Worm (Caenorhabditis elegans) whole organism, mixed stage, embryonic: ENCODE measurements around the gene elof-1.

ENCODE experiments used
- blmp-1 ChIP-seq: fragments of 150-350 bp; optimal IDR thresholded peaks from 2 replicates; lab custom pipeline; 2014; ENCODE audit warnings: missing biosample characterization, missing genetic modification characterization
- ceh-83 ChIP-seq: fragments of 200-800 bp; sonication (Bioruptor generic); optimal IDR thresholded peaks from 2 replicates; lab custom pipeline; 2018; ENCODE audit warnings: mild to moderate bottlenecking, missing genetic modification characterization, missing compliant biosample characterization
- drap-1 ChIP-seq: fragments of 200-800 bp; sonication (Bioruptor generic); optimal IDR thresholded peaks from 3 replicates; lab custom pipeline; 2018; ENCODE audit warnings: mild to moderate bottlenecking, missing genetic modification characterization, missing compliant biosample characterization
- flh-1 ChIP-seq: fragments of 200-800 bp; sonication (Bioruptor generic); optimal IDR thresholded peaks from 2 replicates; lab custom pipeline; 2018; ENCODE audit warnings: mild to moderate bottlenecking, missing genetic modification characterization, moderate library complexity, missing compliant biosample characterization
- hlh-1 ChIP-seq: fragments of 150-350 bp; optimal IDR thresholded peaks from 2 replicates; lab custom pipeline; 2014; ENCODE audit warnings: missing biosample characterization, missing genetic modification reagents, missing genetic modification characterization
- mep-1 ChIP-seq: fragments of 150-350 bp; optimal IDR thresholded peaks from 2 replicates; lab custom pipeline; 2017; ENCODE audit warnings: missing biosample characterization, missing genetic modification reagents, missing genetic modification characterization, inconsistent platforms
- nhr-12 ChIP-seq: fragments of 150-350 bp; optimal IDR thresholded peaks from 2 replicates; lab custom pipeline; 2014; ENCODE audit warnings: missing biosample characterization, missing genetic modification characterization
- nhr-76 ChIP-seq: sonication (generic microtip); optimal IDR thresholded peaks from 2 replicates; lab custom pipeline; 2017; ENCODE audit warnings: missing biosample characterization, missing genetic modification characterization
- pha-4 ChIP-seq: fragments of 150-350 bp; optimal IDR thresholded peaks from 2 replicates; lab custom pipeline; 2018; ENCODE audit warnings: missing biosample characterization, missing genetic modification reagents, missing genetic modification characterization
- sem-2 ChIP-seq: fragments of 200-800 bp; sonication (Bioruptor generic); optimal IDR thresholded peaks from 2 replicates; lab custom pipeline; 2018; ENCODE audit warnings: mild to moderate bottlenecking, missing genetic modification characterization, missing compliant biosample characterization
- tbx-8 ChIP-seq: fragments of 200-800 bp; sonication (Bioruptor generic); optimal IDR thresholded peaks from 2 replicates; lab custom pipeline; 2018; ENCODE audit warnings: mild to moderate bottlenecking, missing genetic modification characterization, moderate library complexity, missing compliant biosample characterization
- unc-39 ChIP-seq: fragments of 150-350 bp; optimal IDR thresholded peaks from 2 replicates; lab custom pipeline; 2014; ENCODE audit warnings: missing biosample characterization, missing genetic modification characterization
- unc-62 ChIP-seq: fragments of 150-350 bp; optimal IDR thresholded peaks from 2 replicates; lab custom pipeline; 2014; ENCODE audit warnings: missing biosample characterization, missing genetic modification reagents, missing genetic modification characterization
- ztf-11 ChIP-seq: fragments of 150-350 bp; optimal IDR thresholded peaks from 2 replicates; lab custom pipeline; 2014; ENCODE audit warnings: missing biosample characterization, missing genetic modification characterization

ce11 chrII:14351352-14351751 lies 1.8 kb downstream of the elof-1 start:
- TF ChIP-seq ztf-11: no peak
- TF ChIP-seq ceh-83 (GFP tag; lab: Kevin White, UChicago): no peak
- TF ChIP-seq unc-39 (tag; lab: Kevin White, UChicago): no peak
- no peak for TF ChIP-seq nhr-12 (tag; lab: Kevin White, UChicago)
- no peak for TF ChIP-seq mep-1 (tag; lab: Kevin White, UChicago)
- TF ChIP-seq sem-2: no peak
- TF ChIP-seq tbx-8 (GFP tag; lab: Kevin White, UChicago): no peak
- no peak for TF ChIP-seq pha-4 (tag; lab: Kevin White, UChicago)
- TF ChIP-seq nhr-76 (tag; lab: Kevin White, UChicago): no peak
- no peak for TF ChIP-seq hlh-1
- no peak for TF ChIP-seq drap-1
- TF ChIP-seq blmp-1: no peak
- TF ChIP-seq flh-1 (GFP tag; lab: Kevin White, UChicago): no peak
- no peak for TF ChIP-seq unc-62
